Fruit fly (Drosophila melanogaster): ENCODE data around the gene Lectin-galC1.

The Lectin-galC1 gene

DNA sequence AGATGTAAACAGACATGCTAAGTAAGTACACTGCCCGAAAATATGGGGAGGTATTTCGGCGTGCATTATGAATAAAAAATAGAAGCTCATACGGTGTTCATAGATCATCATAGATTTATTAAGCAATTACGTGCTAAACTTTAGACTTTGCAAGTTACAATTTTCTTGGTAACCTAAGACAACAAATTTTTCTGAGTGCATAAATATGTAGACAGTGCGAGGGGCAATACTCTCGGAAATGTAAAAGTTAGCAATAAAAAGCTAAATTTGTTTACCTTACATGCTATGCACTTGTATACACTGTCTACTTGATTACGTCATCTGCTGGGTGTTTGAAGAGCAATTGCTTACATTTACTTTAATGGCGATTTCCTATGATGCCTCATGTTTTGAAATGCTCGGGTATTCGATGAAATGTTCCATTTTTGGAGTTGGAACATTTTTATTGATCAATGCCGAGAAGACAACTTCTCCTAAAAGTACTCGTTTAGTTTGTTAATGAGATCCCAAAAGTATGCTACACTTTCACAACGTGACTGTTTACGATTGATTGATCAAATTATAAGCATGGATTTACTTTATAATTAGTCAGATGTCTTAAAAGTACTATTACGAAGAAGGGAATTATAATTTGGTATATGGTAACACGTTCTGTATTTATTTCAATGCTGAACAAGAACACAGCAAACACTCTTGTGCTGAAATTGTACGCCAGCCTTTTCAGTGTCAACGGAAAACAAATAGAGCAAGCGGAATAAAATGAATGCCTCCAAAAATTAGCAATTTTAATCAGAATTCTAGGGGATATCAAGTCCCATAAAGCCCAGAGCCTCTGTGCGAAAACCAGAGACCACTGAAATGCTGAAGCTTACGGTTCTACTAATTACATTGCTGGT is at the start of gene Lectin-galC1 (continued):
- no peak for TF ChIP-seq vri (GFP tag; optimal IDR thresholded peaks at IDR 0.05)
- peak; percentile 84 for TF ChIP-seq CG11294 (GFP tag; IDR thresholded peaks at IDR 0.05)
- peak; percentile 4 for TF ChIP-seq topi (GFP tag; optimal IDR thresholded peaks at IDR 0.05)
- no peak for TF ChIP-seq fd85E (GFP tag; optimal IDR thresholded peaks at IDR 0.05)
- TF ChIP-seq cyc (GFP tag; optimal IDR thresholded peaks at IDR 0.05): no peak
- TF ChIP-seq eg (GFP tag; IDR thresholded peaks at IDR 0.05): peak; percentile 88; the same call in 2 of the 3 replicates
- TF ChIP-seq dac (GFP tag; optimal IDR thresholded peaks at IDR 0.05): peak; percentile 32
- peak; percentile 66 for TF ChIP-seq Gug (GFP tag; IDR thresholded peaks at IDR 0.05)
- peak; percentile 66 for TF ChIP-seq Lpt (GFP tag; optimal IDR thresholded peaks at IDR 0.05)
- peak; percentile 80 for TF ChIP-seq Hr4 (GFP tag; optimal IDR thresholded peaks at IDR 0.05)

DNA sequence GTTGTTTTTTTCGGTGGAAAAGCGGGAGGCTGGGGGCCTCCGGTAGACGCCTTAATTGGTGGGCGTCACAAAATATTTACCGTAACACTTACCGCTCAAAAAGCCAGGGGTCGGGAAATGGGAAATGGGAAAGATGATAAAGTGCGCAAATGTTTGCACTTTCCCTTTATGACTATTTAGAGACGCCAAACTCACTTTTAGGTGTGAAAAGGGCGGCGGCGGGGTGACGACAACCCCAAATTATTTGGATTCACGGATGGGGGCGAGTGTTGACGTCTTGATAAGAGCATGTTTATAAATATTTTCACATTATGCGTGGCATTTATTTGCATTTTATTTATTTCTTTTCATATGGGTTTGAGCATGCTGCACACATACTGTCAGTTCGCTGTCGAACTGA is 47.2 kb upstream of the Lectin-galC1 start, which contains the start of gene CG17349:
Gene CG17349, plus strand, starts transcription at position 400 of the 400 bp plus-strand sequence.
- TF ChIP-seq Hr38 (GFP tag; optimal IDR thresholded peaks at IDR 0.05): no peak
- peak; percentile 68 for TF ChIP-seq fkh (GFP tag; optimal IDR thresholded peaks at IDR 0.05)
- TF ChIP-seq CG11762 (GFP tag; optimal IDR thresholded peaks at IDR 0.05; ENCODE audit: insufficient read depth): no peak
- TF ChIP-seq Eip78C (GFP tag): no peak

DNA sequence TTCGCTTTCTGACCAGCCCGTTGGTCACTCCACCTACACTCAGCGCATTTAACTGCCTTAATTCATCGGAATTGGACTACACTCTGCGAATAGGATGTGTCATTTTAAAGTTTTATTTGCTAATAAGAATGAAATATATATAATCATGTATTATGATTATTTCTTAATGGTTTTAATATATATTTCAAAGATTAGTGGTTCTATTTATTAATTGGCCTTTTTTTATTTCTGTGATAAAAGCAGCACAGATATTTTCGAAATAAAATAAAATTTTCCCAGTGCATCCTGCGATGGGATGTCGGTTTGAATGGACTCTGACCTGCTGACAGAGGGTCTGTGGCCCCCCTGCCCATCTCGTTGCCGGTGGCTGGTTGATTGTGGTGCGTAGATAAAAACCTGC is 43.4 kb upstream of the Lectin-galC1 start:
- TF ChIP-seq svp (GFP tag) (peak; percentile 31), CG16779 (tag; optimal IDR thresholded peaks at IDR 0.05) (no peak), CG4318 (GFP tag; optimal IDR thresholded peaks at IDR 0.05) (no peak), Hr38 (GFP tag; optimal IDR thresholded peaks at IDR 0.05) (no peak)

DNA sequence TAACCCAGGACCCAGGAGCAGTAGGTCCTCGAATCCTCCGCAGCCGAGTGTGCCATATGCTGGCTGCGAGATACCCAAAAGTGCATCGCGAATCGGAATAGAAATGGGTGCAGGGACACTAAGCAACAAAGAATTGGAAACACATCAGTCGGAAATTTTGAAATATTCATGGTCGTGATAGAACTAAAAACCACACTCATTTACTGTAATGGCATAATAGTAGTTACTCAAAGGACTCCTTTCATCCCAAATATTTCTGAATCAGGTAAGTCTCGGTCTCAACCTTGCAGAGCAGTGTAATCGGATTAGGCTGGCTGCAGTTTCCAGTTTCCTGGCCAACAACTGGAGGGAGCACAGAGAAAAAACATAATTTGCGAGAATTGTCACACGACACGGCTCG is 41.1 kb upstream of the Lectin-galC1 start:
- TF ChIP-seq CG9139 (GFP tag; optimal IDR thresholded peaks at IDR 0.05): no peak
- peak; percentile 17 to 45 for TF ChIP-seq ss (GFP tag; optimal IDR thresholded peaks at IDR 0.05)
- TF ChIP-seq Ets96B (tag; optimal IDR thresholded peaks at IDR 0.05): peak; percentile 40
- peak; percentile 35; the same call in 1 of the 2 replicates for TF ChIP-seq CG11294 (GFP tag; IDR thresholded peaks at IDR 0.05)
- TF ChIP-seq topi (GFP tag; optimal IDR thresholded peaks at IDR 0.05): peak; percentile 23
- peak; percentile 23 for TF ChIP-seq lz (GFP tag; optimal IDR thresholded peaks at IDR 0.05)
- peak; percentile 53 for TF ChIP-seq net (GFP tag; optimal IDR thresholded peaks at IDR 0.05)
- peak; percentile 84 for TF ChIP-seq CG6163 (GFP tag; IDR thresholded peaks at IDR 0.05)
- peak; percentile 26 for TF ChIP-seq cyc (GFP tag; optimal IDR thresholded peaks at IDR 0.05)
- TF ChIP-seq CG4318 (GFP tag; optimal IDR thresholded peaks at IDR 0.05): peak; percentile 65
- peak; percentile 53 to 61 for TF ChIP-seq salr (GFP tag; optimal IDR thresholded peaks at IDR 0.05)
- peak; percentile 15 for TF ChIP-seq Sox15 (GFP tag; optimal IDR thresholded peaks at IDR 0.05)
- peak; percentile 49 for TF ChIP-seq dac (GFP tag; optimal IDR thresholded peaks at IDR 0.05)
- peak; percentile 5 for TF ChIP-seq CG11902 (GFP tag; optimal IDR thresholded peaks at IDR 0.05)
- peak; percentile 51 for TF ChIP-seq Lpt (GFP tag; optimal IDR thresholded peaks at IDR 0.05)
- peak; percentile 68 for TF ChIP-seq Hr4 (GFP tag; optimal IDR thresholded peaks at IDR 0.05)
- TF ChIP-seq CG16779 (tag; optimal IDR thresholded peaks at IDR 0.05): peak; percentile 51
- TF ChIP-seq CG8632 (GFP tag; optimal IDR thresholded peaks at IDR 0.05): peak; percentile 8
- TF ChIP-seq OdsH (GFP tag; optimal IDR thresholded peaks at IDR 0.05): peak; percentile 71
- peak; percentile 59 for TF ChIP-seq CG3919 (GFP tag; optimal IDR thresholded peaks at IDR 0.05)
- no peak for TF ChIP-seq CG6854 (GFP tag; optimal IDR thresholded peaks at IDR 0.05)
- no peak for TF ChIP-seq Eip93F (GFP tag; optimal IDR thresholded peaks at IDR 0.05)
- peak; percentile 14 for TF ChIP-seq CG31627 (GFP tag; optimal IDR thresholded peaks at IDR 0.05)
- TF ChIP-seq eg (GFP tag; IDR thresholded peaks at IDR 0.05): peak; percentile 84
- peak; percentile 23 for TF ChIP-seq Smox (GFP tag; optimal IDR thresholded peaks at IDR 0.05)
- peak; percentile 42 for TF ChIP-seq spab (GFP tag; optimal IDR thresholded peaks at IDR 0.05)
- TF ChIP-seq CG6276 (GFP tag; optimal IDR thresholded peaks at IDR 0.05): peak; percentile 75
- peak; percentile 25 for TF ChIP-seq Met (GFP tag; optimal IDR thresholded peaks at IDR 0.05)
- peak; percentile 19 for TF ChIP-seq esn (GFP tag; optimal IDR thresholded peaks at IDR 0.05)
- TF ChIP-seq Sox14 (GFP tag; optimal IDR thresholded peaks at IDR 0.05): peak; percentile 51
- TF ChIP-seq vri (GFP tag; optimal IDR thresholded peaks at IDR 0.05): no peak
- TF ChIP-seq dsx (GFP tag; optimal IDR thresholded peaks at IDR 0.05; ENCODE audit: poor library complexity, severe bottlenecking): peak; percentile 59
- peak; percentile 35 for TF ChIP-seq CG7368 (GFP tag; optimal IDR thresholded peaks at IDR 0.05)
- TF ChIP-seq CG10669 (GFP tag; optimal IDR thresholded peaks at IDR 0.05): peak; percentile 66
- no peak for TF ChIP-seq fkh (GFP tag; optimal IDR thresholded peaks at IDR 0.05)
- no peak; the same call in 1 of the 2 replicates for TF ChIP-seq Gug (GFP tag; IDR thresholded peaks at IDR 0.05)
- peak; percentile 37 for TF ChIP-seq CG34406 (GFP tag; optimal IDR thresholded peaks at IDR 0.05)

Data from whole organism, prepupa.